Worm (Caenorhabditis elegans) whole organism, young adult: Measurements from ENCODE around the gene enu-3.2.

ENCODE experiments used
- B0261.1 ChIP-seq: sonication (generic microtip); optimal IDR thresholded peaks from 2 replicates; lab custom pipeline; 2016; ENCODE audit warnings: mild to moderate bottlenecking, missing genetic modification characterization, moderate library complexity, missing compliant biosample characterization
- C06A6.2 ChIP-seq: fragments of 200-800 bp; sonication (Bioruptor generic); conservative IDR thresholded peaks from 2 replicates; pipeline ENCODE4 v1.3.6; 2022; ENCODE audit warnings: missing genetic modification characterization, missing compliant biosample characterization
- atf-7 ChIP-seq: sonication (generic microtip); optimal IDR thresholded peaks from 2 replicates; lab custom pipeline; 2017; ENCODE audit warnings: mild to moderate bottlenecking, missing genetic modification characterization, missing compliant biosample characterization
- ceh-58 ChIP-seq: fragments of 200-800 bp; sonication (Bioruptor generic); IDR thresholded peaks from 2 replicates; pipeline ENCODE4 v1.3.6; 2022; ENCODE audit warnings: missing genetic modification characterization, missing compliant biosample characterization
- dpl-1 ChIP-seq: fragments of 150-350 bp; optimal IDR thresholded peaks from 2 replicates; lab custom pipeline; 2014; ENCODE audit warnings: missing biosample characterization, missing genetic modification reagents, missing genetic modification characterization
- egl-44 ChIP-seq: fragments of 200-800 bp; sonication (Bioruptor generic); IDR thresholded peaks from 2 replicates; pipeline ENCODE4 v1.3.6; 2022; ENCODE audit warnings: missing genetic modification reagents, missing genetic modification characterization, missing compliant biosample characterization
- fkh-3 ChIP-seq: sonication (generic microtip); optimal IDR thresholded peaks from 2 replicates; lab custom pipeline; 2016; ENCODE audit warnings: mild to moderate bottlenecking, missing genetic modification characterization, missing compliant biosample characterization
- lin-40 ChIP-seq: sonication (generic microtip); optimal IDR thresholded peaks from 2 replicates; lab custom pipeline; 2016; ENCODE audit warnings: missing genetic modification characterization, mild to moderate bottlenecking, missing compliant biosample characterization, missing genotype, missing genetic modification reagents
- nfya-1 ChIP-seq: sonication (generic microtip); optimal IDR thresholded peaks from 2 replicates; lab custom pipeline; 2017; ENCODE audit warnings: antibody characterized with exemption, missing compliant biosample characterization, missing genetic modification characterization, borderline replicate concordance; ENCODE audit not compliant: insufficient read depth
- nhr-90 ChIP-seq: sonication (generic microtip); optimal IDR thresholded peaks from 2 replicates; lab custom pipeline; 2016; ENCODE audit warnings: missing genotype, mild to moderate bottlenecking, missing genetic modification characterization, missing compliant biosample characterization
- sdz-38 ChIP-seq: sonication (generic microtip); optimal IDR thresholded peaks from 2 replicates; lab custom pipeline; 2016; ENCODE audit warnings: missing genotype, missing genetic modification characterization, missing compliant biosample characterization
- snpc-4 ChIP-seq, 5 experiments: fragments of 150-350 bp in 1 of 5; sonication (generic microtip) in 4 of 5; optimal IDR thresholded peaks; 2 replicates each; lab custom pipeline; 2014 to 2018; ENCODE audit warnings: missing genetic modification characterization in 5 of 5, missing biosample characterization in 3 of 5, antibody characterized with exemption in 2 of 5, mild to moderate bottlenecking in 2 of 5, missing compliant biosample characterization in 2 of 5, missing genotype in 2 of 5, moderate library complexity in 2 of 5, missing genetic modification reagents in 1 of 5
- unc-62 ChIP-seq: fragments of 150-350 bp; optimal IDR thresholded peaks from 2 replicates; lab custom pipeline; 2014; ENCODE audit warnings: missing biosample characterization, missing genetic modification reagents, missing genetic modification characterization
- ztf-25 ChIP-seq: fragments of 200-800 bp; sonication (Bioruptor generic); IDR thresholded peaks from 2 replicates; pipeline ENCODE4 v1.3.6; 2022; ENCODE audit warnings: missing genetic modification reagents, missing genetic modification characterization, missing compliant biosample characterization

DNA sequence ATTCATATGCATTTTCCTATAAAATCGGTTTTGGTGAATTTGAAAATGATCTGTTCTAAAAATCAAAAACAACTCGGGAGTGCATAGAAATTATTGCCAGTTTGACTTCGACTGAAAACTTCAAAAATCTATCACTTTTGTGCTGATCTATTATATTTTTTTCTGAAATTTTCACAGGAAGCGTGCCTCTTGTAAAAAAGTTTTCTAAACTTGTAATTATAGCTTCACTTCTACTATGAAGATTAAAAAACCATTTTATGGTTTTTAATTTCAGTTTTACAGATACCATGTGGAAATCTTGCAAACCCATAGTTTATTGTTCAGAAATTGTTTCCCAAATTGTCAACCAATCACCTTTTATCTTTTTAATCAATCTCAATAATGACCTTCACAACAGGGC, 51.0 kb downstream of the enu-3.2 start, which contains the start of gene F17C8.9:
- TF ChIP-seq B0261.1 (no peak), snpc-4 (GFP tag; optimal IDR thresholded peaks at IDR 0.05; lab: Kevin White, UChicago) (no peak), snpc-4 (tag; optimal IDR thresholded peaks at IDR 0.05; lab: Kevin White, UChicago) (no peak), sdz-38 (tag; lab: Kevin White, UChicago) (no peak), dpl-1 (GFP tag; lab: Kevin White, UChicago) (no peak), atf-7 (tag; lab: Kevin White, UChicago) (no peak), C06A6.2 (GFP tag; lab: Robert Waterston, UW) (no peak), lin-40 (tag; lab: Kevin White, UChicago) (no peak), unc-62 (GFP tag; lab: Kevin White, UChicago) (no peak), ztf-25 (GFP tag; lab: Robert Waterston, UW) (no peak), nfya-1 (tag; lab: Kevin White, UChicago) (no peak), nhr-90 (no peak), ceh-58 (no peak), fkh-3 (tag; lab: Kevin White, UChicago) (no peak), egl-44 (GFP tag; lab: Robert Waterston, UW) (no peak)
